Worm (Caenorhabditis elegans) whole organism, L1 larva: ENCODE results near the gene Y15E3A.5.
A peak's percentile ranks its signal among the peaks of the same experiment; 100 is the strongest.

ENCODE experiments used
- grh-1 ChIP-seq: fragments of 200-800 bp; sonication (Bioruptor generic); IDR thresholded peaks from 2 replicates; pipeline ENCODE4 v1.3.6; 2022; ENCODE audit warnings: missing genetic modification reagents, missing genetic modification characterization, missing compliant biosample characterization
- hlh-17 ChIP-seq: fragments of 200-800 bp; sonication (Bioruptor generic); optimal IDR thresholded peaks from 2 replicates; lab custom pipeline; 2018; ENCODE audit warnings: missing genetic modification characterization, mild to moderate bottlenecking, missing compliant biosample characterization, moderate library complexity, borderline replicate concordance
- hlh-4 ChIP-seq: sonication (generic microtip); optimal IDR thresholded peaks from 2 replicates; lab custom pipeline; 2016; ENCODE audit warnings: mild to moderate bottlenecking, missing genetic modification characterization, missing compliant biosample characterization
- rnt-1 ChIP-seq: sonication (generic microtip); optimal IDR thresholded peaks from 2 replicates; lab custom pipeline; 2016; ENCODE audit warnings: mild to moderate bottlenecking, missing genetic modification characterization, moderate library complexity, missing compliant biosample characterization
- snpc-4 ChIP-seq: fragments of 150-350 bp; optimal IDR thresholded peaks from 2 replicates; lab custom pipeline; 2014; ENCODE audit warnings: missing biosample characterization, missing genetic modification characterization
- unc-130 ChIP-seq: fragments of 150-350 bp; optimal IDR thresholded peaks from 2 replicates; lab custom pipeline; 2017; ENCODE audit warnings: missing biosample characterization, missing genetic modification characterization, inconsistent platforms

The Y15E3A.5 gene

ce11 chrX:15392672-15393071 is 52.3 kb downstream of the Y15E3A.5 start:
- TF ChIP-seq hlh-4 (no peak), hlh-17 (GFP tag; lab: Kevin White, UChicago) (no peak), grh-1 (no peak), rnt-1 (tag; lab: Kevin White, UChicago) (no peak), snpc-4 (peak; percentile 87), unc-130 (tag; lab: Kevin White, UChicago) (no peak)
